Worm (Caenorhabditis elegans): ENCODE results near the gene F13A7.12.

The F13A7.12 gene

DNA sequence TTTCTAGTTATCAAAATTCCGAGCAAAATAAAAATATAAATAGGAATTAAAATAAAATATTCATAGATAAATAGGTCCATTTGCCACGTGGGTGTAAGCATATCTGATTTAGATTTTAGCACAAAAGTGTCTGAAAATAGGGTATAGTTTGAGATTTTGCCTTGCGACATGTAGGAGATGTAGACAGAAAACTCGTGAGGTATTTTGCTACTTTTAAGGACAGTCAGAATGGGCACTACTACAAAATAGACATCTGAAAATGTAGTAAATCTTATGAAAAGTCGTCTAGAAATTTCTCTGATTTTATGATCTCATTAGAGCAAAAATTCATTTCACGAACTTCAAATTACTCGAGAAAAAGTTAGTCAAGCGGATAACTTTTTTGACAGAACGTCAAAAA lies 21.2 kb upstream of the F13A7.12 start, which contains the start of gene srv-34:
srv-34 (minus strand) TSS at position 101 of the 400 bp plus-strand sequence.
- TF ChIP-seq zip-4 (GFP tag; optimal IDR thresholded peaks at IDR 0.05) (no peak), mep-1 (tag; optimal IDR thresholded peaks at IDR 0.05) (no peak), fkh-8 (tag; optimal IDR thresholded peaks at IDR 0.05) (no peak), nhr-47 (tag; optimal IDR thresholded peaks at IDR 0.05) (no peak), hlh-4 (tag; optimal IDR thresholded peaks at IDR 0.05) (no peak), pag-3 (tag; optimal IDR thresholded peaks at IDR 0.05; ENCODE audit: borderline replicate concordance, insufficient read depth) (no peak), tbx-2 (tag; optimal IDR thresholded peaks at IDR 0.05) (no peak)

- no peak for TF ChIP-seq unc-30 (tag; optimal IDR thresholded peaks at IDR 0.05)
- TF ChIP-seq skn-1 (tag; optimal IDR thresholded peaks at IDR 0.05): no peak
- no peak for TF ChIP-seq mdl-1 (tag; optimal IDR thresholded peaks at IDR 0.05)
- no peak for TF ChIP-seq egl-13 (tag; optimal IDR thresholded peaks at IDR 0.05)
- no peak for TF ChIP-seq hlh-17 (GFP tag; optimal IDR thresholded peaks at IDR 0.05; ENCODE audit: borderline replicate concordance)
- TF ChIP-seq lin-15B (tag; optimal IDR thresholded peaks at IDR 0.05): no peak
- TF ChIP-seq fkh-10 (GFP tag; optimal IDR thresholded peaks at IDR 0.05): no peak
- no peak for TF ChIP-seq tlp-1 (tag; optimal IDR thresholded peaks at IDR 0.05)
- TF ChIP-seq lin-14 (GFP tag; optimal IDR thresholded peaks at IDR 0.05): no peak
- no peak for TF ChIP-seq dpl-1 (GFP tag; optimal IDR thresholded peaks at IDR 0.05)
- TF ChIP-seq ets-5 (GFP tag; IDR thresholded peaks at IDR 0.05): no peak
Observed at ce11 chrV:16376430-16376948, 19.4 kb upstream of the F13A7.12 start.

DNA sequence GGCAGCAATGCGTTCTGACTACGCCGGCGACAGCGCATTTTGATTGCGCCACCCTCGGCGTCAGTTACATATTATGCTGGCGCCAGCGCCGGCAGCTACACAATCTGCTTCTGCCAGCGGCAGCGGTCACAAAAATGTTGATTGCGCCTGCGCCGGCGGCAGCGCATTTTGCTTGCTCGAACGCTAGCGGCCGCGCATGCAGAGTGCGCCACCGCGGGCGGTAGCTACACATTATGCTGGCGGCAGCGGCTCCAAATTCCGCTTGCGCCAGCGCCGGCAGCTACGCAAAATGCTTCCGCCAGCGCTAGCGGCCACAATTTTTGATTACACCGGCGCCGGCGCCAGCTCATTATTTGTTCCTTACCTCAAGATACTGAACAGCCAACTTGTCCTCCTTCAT lies 18.7 kb upstream of the F13A7.12 start:
- TF ChIP-seq fkh-8 (tag; optimal IDR thresholded peaks at IDR 0.05): no peak
- no peak for TF ChIP-seq grh-1 (GFP tag; IDR thresholded peaks at IDR 0.05)
- no peak for TF ChIP-seq lin-39 (tag; optimal IDR thresholded peaks at IDR 0.05)
- TF ChIP-seq zip-4 (GFP tag; optimal IDR thresholded peaks at IDR 0.05): no peak
- no peak for TF ChIP-seq unc-130 (tag; optimal IDR thresholded peaks at IDR 0.05)
- no peak for TF ChIP-seq ama-1 (optimal IDR thresholded peaks at IDR 0.05)
- no peak for TF ChIP-seq pqm-1 (tag; optimal IDR thresholded peaks at IDR 0.05)
- no peak for TF ChIP-seq hlh-4 (tag; optimal IDR thresholded peaks at IDR 0.05)
- TF ChIP-seq nhr-77 (tag; optimal IDR thresholded peaks at IDR 0.05): no peak
- TF ChIP-seq swsn-7 (tag; optimal IDR thresholded peaks at IDR 0.05): no peak
- no peak for TF ChIP-seq ceh-90 (tag; optimal IDR thresholded peaks at IDR 0.05)
- no peak for TF ChIP-seq egl-13 (tag; optimal IDR thresholded peaks at IDR 0.05)
- no peak for TF ChIP-seq mef-2 (tag; optimal IDR thresholded peaks at IDR 0.05)
- TF ChIP-seq unc-86 (tag; optimal IDR thresholded peaks at IDR 0.05): no peak
- no peak for TF ChIP-seq nhr-237 (tag; optimal IDR thresholded peaks at IDR 0.05)
- TF ChIP-seq unc-30 (tag; optimal IDR thresholded peaks at IDR 0.05): no peak
- TF ChIP-seq tlp-1 (tag; optimal IDR thresholded peaks at IDR 0.05): no peak
- no peak for TF ChIP-seq nhr-90 (tag; optimal IDR thresholded peaks at IDR 0.05; ENCODE audit: poor library complexity)

DNA sequence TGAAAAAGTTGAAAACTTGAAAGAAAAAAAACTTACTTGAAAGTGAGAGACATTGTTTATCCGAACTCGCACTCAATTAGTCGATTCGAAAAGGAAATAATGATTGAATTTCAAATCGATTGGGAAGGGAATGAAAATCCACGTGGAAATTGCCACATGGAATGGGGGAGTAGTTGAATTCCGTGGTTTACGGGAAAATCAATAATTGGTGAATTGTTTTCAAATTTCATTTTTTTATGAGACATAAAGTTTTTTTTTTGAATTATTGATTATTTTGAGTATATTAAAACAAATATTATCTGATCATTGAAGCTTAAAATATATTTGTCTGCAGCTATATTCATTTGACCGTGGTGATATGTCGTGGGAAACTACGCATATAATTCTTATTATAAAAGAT lies 18.0 kb upstream of the F13A7.12 start, which contains the start of gene F13A7.1:
F13A7.1 (minus strand) TSS at position 101 of the 400 bp plus-strand sequence.
- TF ChIP-seq unc-62 (GFP tag; optimal IDR thresholded peaks at IDR 0.05): no peak
- TF ChIP-seq elt-2 (tag; optimal IDR thresholded peaks at IDR 0.05): no peak
- no peak for TF ChIP-seq nhr-11 (tag; optimal IDR thresholded peaks at IDR 0.05)
- no peak for TF ChIP-seq irx-1 (tag; optimal IDR thresholded peaks at IDR 0.05)
- no peak for TF ChIP-seq ama-1 (optimal IDR thresholded peaks at IDR 0.05)
- TF ChIP-seq lin-15B (tag; optimal IDR thresholded peaks at IDR 0.05): no peak
- no peak for TF ChIP-seq lin-13 (GFP tag; optimal IDR thresholded peaks at IDR 0.05)
- TF ChIP-seq dsc-1 (tag; optimal IDR thresholded peaks at IDR 0.05): no peak
- TF ChIP-seq skn-1 (tag; optimal IDR thresholded peaks at IDR 0.05): no peak
- TF ChIP-seq alr-1 (tag; optimal IDR thresholded peaks at IDR 0.05; ENCODE audit: borderline replicate concordance): no peak
- TF ChIP-seq ceh-88 (GFP tag; IDR thresholded peaks at IDR 0.05): no peak
- no peak for TF ChIP-seq nhr-19 (GFP tag; conservative IDR thresholded peaks at IDR 0.05)
- TF ChIP-seq C16A3.4 (tag; optimal IDR thresholded peaks at IDR 0.05): no peak
- no peak for TF ChIP-seq sup-37 (GFP tag; optimal IDR thresholded peaks at IDR 0.05)
- TF ChIP-seq jun-1 (tag; optimal IDR thresholded peaks at IDR 0.05): no peak
- no peak for TF ChIP-seq nhr-76 (tag; optimal IDR thresholded peaks at IDR 0.05)

Data from whole organism, L1 larva.